Worm (Caenorhabditis elegans): ENCODE data around the gene pup-2.

- no peak for TF ChIP-seq dve-1 (tag; optimal IDR thresholded peaks at IDR 0.05)
- TF ChIP-seq ceh-2 (tag; optimal IDR thresholded peaks at IDR 0.05): no peak
- no peak for TF ChIP-seq fkh-10 (GFP tag; optimal IDR thresholded peaks at IDR 0.05)
- TF ChIP-seq ceh-14 (tag; optimal IDR thresholded peaks at IDR 0.05): no peak
- TF ChIP-seq pag-3 (tag; optimal IDR thresholded peaks at IDR 0.05; ENCODE audit: borderline replicate concordance): no peak
- no peak for TF ChIP-seq rnt-1 (tag; optimal IDR thresholded peaks at IDR 0.05)
- no peak for TF ChIP-seq F13H6.1 (tag; optimal IDR thresholded peaks at IDR 0.05)
- TF ChIP-seq npax-4 (tag; optimal IDR thresholded peaks at IDR 0.05): no peak
Measured at ce11 chrIII:5234312-5234711, 48.6 kb downstream of the pup-2 start, which contains the start of gene mrps-26.
